Worm (Caenorhabditis elegans) whole organism, early embryonic: ENCODE results near the gene srh-286.
"Not testable (repeated sequence)": the region's sequence is repeated elsewhere in the genome, so short reads cannot be mapped to it uniquely, and the experiment has no call there.

Experiments
- B0310.2 ChIP-seq: sonication (generic microtip); optimal IDR thresholded peaks from 2 replicates; lab custom pipeline; 2016; ENCODE audit warnings: mild to moderate bottlenecking, missing genetic modification characterization, missing compliant biosample characterization
- F13C5.2 ChIP-seq: sonication (generic microtip); optimal IDR thresholded peaks from 2 replicates; lab custom pipeline; 2017; ENCODE audit warnings: mild to moderate bottlenecking, missing genetic modification characterization, inconsistent platforms, missing compliant biosample characterization
- aly-1 ChIP-seq: sonication (generic microtip); optimal IDR thresholded peaks from 2 replicates; lab custom pipeline; 2016; ENCODE audit warnings: missing genetic modification characterization, missing compliant biosample characterization
- ama-1 ChIP-seq: fragments of 150-350 bp; optimal IDR thresholded peaks from 2 replicates; lab custom pipeline; 2014
- ceh-13 ChIP-seq: fragments of 200-800 bp; sonication (Bioruptor generic); optimal IDR thresholded peaks from 2 replicates; lab custom pipeline; 2018; ENCODE audit warnings: mild to moderate bottlenecking, missing genetic modification characterization, missing compliant biosample characterization
- ceh-36 ChIP-seq: sonication (generic microtip); optimal IDR thresholded peaks from 2 replicates; lab custom pipeline; 2016; ENCODE audit warnings: missing genetic modification characterization, inconsistent platforms, missing compliant biosample characterization
- ets-7 ChIP-seq: sonication (generic microtip); optimal IDR thresholded peaks from 2 replicates; lab custom pipeline; 2016; ENCODE audit warnings: missing genotype, missing genetic modification characterization, missing compliant biosample characterization
- flt-1 ChIP-seq: fragments of 200-800 bp; sonication (Bioruptor generic); IDR thresholded peaks from 2 replicates; pipeline ENCODE4 v1.3.6; 2022; ENCODE audit warnings: missing genetic modification characterization, missing compliant biosample characterization
- hmbx-1 ChIP-seq: sonication (generic microtip); optimal IDR thresholded peaks from 2 replicates; lab custom pipeline; 2016; ENCODE audit warnings: mild to moderate bottlenecking, missing genetic modification characterization, missing compliant biosample characterization
- hmg-4 ChIP-seq: fragments of 200-800 bp; sonication (Bioruptor generic); optimal IDR thresholded peaks from 2 replicates; lab custom pipeline; 2018; ENCODE audit warnings: mild to moderate bottlenecking, missing genetic modification characterization, missing compliant biosample characterization
- pes-1 ChIP-seq: fragments of 200-800 bp; sonication (Bioruptor generic); IDR thresholded peaks from 2 replicates; pipeline ENCODE4 v1.3.6; 2022; ENCODE audit warnings: missing genetic modification reagents, missing genetic modification characterization, missing compliant biosample characterization
- scrt-1 ChIP-seq: fragments of 200-800 bp; sonication (Bioruptor generic); IDR thresholded peaks from 2 replicates; pipeline ENCODE4 v1.3.6; 2022; ENCODE audit warnings: missing genetic modification characterization, missing compliant biosample characterization
- sea-1 ChIP-seq: fragments of 200-800 bp; sonication (Bioruptor generic); conservative IDR thresholded peaks from 2 replicates; pipeline ENCODE4 v1.3.6; 2022; ENCODE audit warnings: missing genetic modification characterization, missing compliant biosample characterization
- tbx-11 ChIP-seq: fragments of 200-800 bp; sonication (Bioruptor generic); IDR thresholded peaks from 2 replicates; pipeline ENCODE4 v1.3.6; 2022; ENCODE audit warnings: missing genetic modification characterization, missing compliant biosample characterization
- tbx-37 ChIP-seq: fragments of 200-800 bp; sonication (Bioruptor generic); conservative IDR thresholded peaks from 2 replicates; pipeline ENCODE4 v1.3.6; 2022; ENCODE audit warnings: missing genetic modification reagents, missing genetic modification characterization, missing compliant biosample characterization
- tra-4 ChIP-seq: sonication (generic microtip); optimal IDR thresholded peaks from 2 replicates; lab custom pipeline; 2017; ENCODE audit warnings: missing genetic modification characterization, missing compliant biosample characterization

The srh-286 gene

DNA sequence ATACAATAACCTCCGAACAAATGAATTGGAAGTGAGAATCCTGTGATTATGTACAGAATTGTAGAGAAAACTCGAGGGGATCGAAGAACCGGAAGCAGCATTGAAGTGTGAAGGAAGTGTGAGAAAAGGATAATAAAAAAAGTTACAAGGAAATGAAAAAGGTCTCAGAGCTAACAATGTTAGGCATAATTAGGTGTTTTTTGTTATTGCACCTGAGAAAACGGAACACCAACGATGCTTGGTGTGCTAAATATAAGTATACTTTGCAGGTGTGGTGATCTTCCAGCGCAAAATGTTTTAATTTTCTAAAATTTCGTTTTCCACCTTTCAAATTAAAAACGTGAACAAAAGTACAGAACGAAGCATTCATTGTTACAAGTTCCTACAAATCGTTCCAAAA lies at the start of gene srh-286:
Gene srh-286 (minus strand): TSS at position 101 of the 400 bp plus-strand sequence.
- TF ChIP-seq ets-7 (tag; lab: Kevin White, UChicago) = no peak
- TF ChIP-seq flt-1 (GFP tag; lab: Robert Waterston, UW) = no peak
- no peak for TF ChIP-seq aly-1 (tag; lab: Kevin White, UChicago)
- TF ChIP-seq ama-1 (lab: Kevin White, UChicago) = no peak
- TF ChIP-seq F13C5.2 (tag; lab: Kevin White, UChicago) = no peak
- TF ChIP-seq tra-4 (tag; lab: Kevin White, UChicago) = no peak
- no peak for TF ChIP-seq hmg-4 (GFP tag; lab: Kevin White, UChicago)

DNA sequence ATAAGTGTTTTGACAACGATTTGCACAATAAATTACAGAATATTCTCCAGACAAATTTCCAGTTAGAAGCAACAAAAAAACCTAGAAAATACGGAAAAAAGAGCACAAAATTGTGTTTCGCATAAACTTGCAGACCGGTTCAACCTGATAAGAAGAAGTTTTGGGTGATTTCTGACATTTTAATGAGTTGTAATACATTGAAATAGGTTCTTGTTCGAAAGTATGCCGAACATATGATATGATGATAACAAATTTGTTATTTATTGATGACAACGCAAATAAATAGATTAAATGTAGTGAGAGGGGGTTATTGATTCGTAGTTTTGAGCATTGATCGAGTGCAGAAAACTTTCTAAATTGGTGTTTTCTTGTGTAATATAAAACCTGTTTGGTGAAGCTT lies 47.3 kb upstream of the srh-286 start:
- no peak for TF ChIP-seq aly-1 (tag; lab: Kevin White, UChicago)
- no peak for TF ChIP-seq hmg-4 (GFP tag; lab: Kevin White, UChicago)
- TF ChIP-seq ets-7 (tag; lab: Kevin White, UChicago) = no peak
- TF ChIP-seq flt-1 (GFP tag; lab: Robert Waterston, UW) = no peak
- no peak for TF ChIP-seq hmbx-1 (tag; lab: Kevin White, UChicago)
- TF ChIP-seq B0310.2 (tag; lab: Kevin White, UChicago) = no peak
- no peak for TF ChIP-seq tbx-37 (GFP tag; lab: Robert Waterston, UW)

- TF ChIP-seq tbx-11 (GFP tag; lab: Robert Waterston, UW) (no peak), tbx-37 (GFP tag; lab: Robert Waterston, UW) (no peak)
These were observed 44.9 kb upstream of the srh-286 start, which contains the start of gene C06H5.6 for ce11 chrV:17888939-17889338. TSS of gene C06H5.6 (minus strand) at chrV:17888984.

DNA sequence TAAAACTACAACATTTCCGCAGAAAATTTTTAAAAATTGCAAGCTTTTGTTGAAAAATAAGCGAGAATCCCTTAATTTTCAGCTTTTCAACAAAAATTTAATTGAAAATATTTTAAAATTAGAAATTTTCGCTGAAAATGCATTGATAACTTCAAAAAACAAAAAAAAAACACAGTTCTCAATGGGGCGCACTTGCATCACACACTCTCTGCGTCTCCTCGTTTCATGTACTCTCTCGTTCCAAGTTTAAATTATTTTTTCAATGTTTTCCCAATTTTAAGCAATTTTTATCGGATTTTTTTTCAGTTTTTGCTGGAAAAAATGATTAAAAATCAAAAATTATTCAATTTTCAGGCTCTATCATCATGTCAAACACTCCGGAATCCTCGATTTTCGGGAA lies 27.0 kb upstream of the srh-286 start, which contains the start of gene phf-14:
Gene phf-14 (plus strand): TSS at position 345 of the 400 bp plus-strand sequence.
- TF ChIP-seq ama-1 (lab: Kevin White, UChicago) (no peak), F13C5.2 (tag; lab: Kevin White, UChicago) (peak; percentile 43)

DNA sequence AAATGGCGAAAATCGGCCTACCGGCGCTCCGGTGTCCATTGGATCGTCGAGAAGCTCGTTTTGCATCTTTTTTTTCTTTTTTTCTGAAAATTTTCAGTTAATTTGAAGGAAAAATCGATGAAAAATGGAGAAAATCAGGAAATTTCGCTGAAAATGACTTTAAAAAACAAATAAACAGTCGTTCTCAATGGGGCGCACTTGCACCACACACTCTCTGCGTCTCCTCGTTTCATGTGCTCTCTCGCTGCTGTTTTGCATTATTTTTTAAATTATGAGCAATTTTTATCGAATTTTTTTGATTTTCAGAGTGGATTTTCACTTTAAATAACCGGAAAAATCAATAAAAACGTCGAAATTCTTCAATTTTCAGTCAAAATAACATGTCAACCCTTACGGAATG lies 26.6 kb upstream of the srh-286 start, which contains the start of gene csn-1:
Gene csn-1 (minus strand): TSS at position 83 of the 400 bp plus-strand sequence.
- TF ChIP-seq aly-1 (tag; lab: Kevin White, UChicago) = no peak
- TF ChIP-seq ets-7 (tag; lab: Kevin White, UChicago) = no peak
- no peak for TF ChIP-seq tbx-11 (GFP tag; lab: Robert Waterston, UW)
- TF ChIP-seq ceh-13 = no peak
- TF ChIP-seq hmbx-1 (tag; lab: Kevin White, UChicago) = no peak
- TF ChIP-seq scrt-1 (GFP tag; lab: Robert Waterston, UW) = no peak
- TF ChIP-seq pes-1 (GFP tag; lab: Robert Waterston, UW) = no peak
- no peak for TF ChIP-seq sea-1 (GFP tag; lab: Robert Waterston, UW)
- TF ChIP-seq F13C5.2 (tag; lab: Kevin White, UChicago) = no peak
- TF ChIP-seq B0310.2 (tag; lab: Kevin White, UChicago) = no peak
- no peak for TF ChIP-seq tra-4 (tag; lab: Kevin White, UChicago)
- TF ChIP-seq flt-1 (GFP tag; lab: Robert Waterston, UW) = no peak
- no peak for TF ChIP-seq ceh-36 (tag; lab: Kevin White, UChicago)
- TF ChIP-seq tbx-37 (GFP tag; lab: Robert Waterston, UW) = no peak
- TF ChIP-seq hmg-4 (GFP tag; lab: Kevin White, UChicago) = no peak
- TF ChIP-seq ama-1 (lab: Kevin White, UChicago) = no peak

- TF ChIP-seq sea-1 (GFP tag; lab: Robert Waterston, UW); scrt-1 (GFP tag; lab: Robert Waterston, UW); ets-7 (tag; lab: Kevin White, UChicago): not testable (repeated sequence)
These were observed 21.3 kb upstream of the srh-286 start, which contains the start of gene Y59A8A.8 for ce11 chrV:17865309-17865708. TSS of gene Y59A8A.8 (plus strand) at chrV:17865609.

- TF ChIP-seq F13C5.2 (tag; lab: Kevin White, UChicago) = no peak
These were observed 15.5 kb upstream of the srh-286 start for ce11 chrV:17859519-17859918.

DNA sequence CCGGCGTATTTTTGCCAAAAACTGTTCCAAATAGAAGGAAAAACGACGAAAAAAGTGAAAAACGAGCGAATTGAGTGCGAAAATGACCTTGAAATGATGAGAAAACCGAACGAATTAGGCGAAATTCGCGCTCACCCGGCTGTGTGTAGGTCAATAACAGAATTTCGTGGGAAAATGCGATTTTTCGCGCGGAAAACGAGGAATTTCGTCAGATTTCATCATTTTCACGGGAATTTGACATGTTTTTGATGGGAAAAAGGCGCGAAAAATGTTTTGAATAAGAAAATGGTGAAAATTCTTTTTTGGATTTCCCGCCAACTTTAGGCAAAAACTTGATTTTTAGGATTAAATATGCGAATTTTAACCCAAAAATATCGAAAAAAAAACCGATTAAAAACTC lies 15.1 kb upstream of the srh-286 start:
- TF ChIP-seq ceh-36 (tag; lab: Kevin White, UChicago) (no peak), pes-1 (GFP tag; lab: Robert Waterston, UW) (no peak), aly-1 (tag; lab: Kevin White, UChicago) (no peak), ets-7 (tag; lab: Kevin White, UChicago) (no peak), tra-4 (tag; lab: Kevin White, UChicago) (no peak), F13C5.2 (tag; lab: Kevin White, UChicago) (no peak), hmbx-1 (tag; lab: Kevin White, UChicago) (no peak), hmg-4 (GFP tag; lab: Kevin White, UChicago) (no peak), tbx-11 (GFP tag; lab: Robert Waterston, UW) (no peak)

DNA sequence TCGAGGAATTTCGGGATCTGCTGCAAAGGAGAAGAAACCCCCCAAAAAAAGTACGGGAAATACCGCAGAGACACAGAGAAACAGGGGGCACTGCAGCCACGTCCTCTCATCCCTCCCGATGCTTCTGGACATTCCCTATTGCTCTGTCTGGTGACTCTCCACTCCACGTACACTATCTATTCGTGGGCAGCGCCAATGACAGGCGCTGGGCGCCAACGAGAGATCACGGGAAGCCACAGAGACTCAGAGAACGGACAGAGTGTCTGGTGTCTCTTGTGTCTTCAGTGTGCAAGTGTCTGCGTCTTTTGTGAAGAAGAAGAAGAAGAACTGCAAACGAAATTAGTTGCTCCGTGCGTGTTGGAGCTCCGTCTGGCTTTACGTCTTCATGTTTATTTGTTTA lies 13.9 kb upstream of the srh-286 start:
- TF ChIP-seq pes-1 (GFP tag; lab: Robert Waterston, UW) = no peak
- TF ChIP-seq tbx-37 (GFP tag; lab: Robert Waterston, UW) = peak; percentile 25; the same call in 1 of the 2 replicates
